Fruit fly (Drosophila melanogaster) whole organism: ENCODE results near the gene ifc.

Experiments
- CG8478 ChIP-seq: fragments of >200 bp; optimal IDR thresholded peaks from 2 replicates; lab custom pipeline; 2018; ENCODE audit warnings: inconsistent platforms
- Dll ChIP-seq: fragments of >200 bp; optimal IDR thresholded peaks from 2 replicates; lab custom pipeline; 2017
- pan ChIP-seq: fragments of >200 bp; optimal IDR thresholded peaks from 2 replicates; lab custom pipeline; 2017
- psq ChIP-seq: fragments of >200 bp; optimal IDR thresholded peaks from 2 replicates; lab custom pipeline; 2017

DNA sequence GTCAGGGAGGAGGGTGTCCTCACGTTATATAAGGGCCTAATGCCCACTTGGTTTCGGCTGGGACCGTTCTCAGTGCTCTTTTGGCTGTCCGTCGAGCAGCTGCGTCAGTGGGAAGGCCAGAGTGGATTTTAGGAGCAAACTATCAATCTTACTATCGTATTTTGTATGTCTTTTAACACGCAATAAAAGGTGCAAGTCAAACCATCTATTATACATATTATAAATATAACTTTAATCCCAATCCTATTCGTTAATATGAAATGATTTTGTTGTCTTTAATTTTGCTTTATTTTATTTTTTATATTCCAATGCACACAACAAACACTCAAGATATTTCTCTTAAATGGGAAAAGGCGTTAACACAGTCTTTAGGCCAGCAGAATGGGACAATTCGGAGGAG lies 16.6 kb upstream of the ifc start, which contains the start of gene Ucp4B:
- TF ChIP-seq CG8478 (lab: Kevin White, UChicago) = no peak
- no peak for TF ChIP-seq pan (lab: Kevin White, UChicago)
- TF ChIP-seq psq (lab: Kevin White, UChicago) = no peak
- no peak for TF ChIP-seq Dll
